Worm (Caenorhabditis elegans) whole organism, young adult: ENCODE measurements around the gene F18E3.12.

Experiments
- B0019.2 ChIP-seq: fragments of 200-800 bp; sonication (Bioruptor generic); conservative IDR thresholded peaks from 2 replicates; pipeline ENCODE4 v1.3.6; 2022; ENCODE audit warnings: missing genetic modification reagents, missing genetic modification characterization, missing compliant biosample characterization
- B0035.1 ChIP-seq: sonication (generic microtip); optimal IDR thresholded peaks from 2 replicates; lab custom pipeline; 2016; ENCODE audit warnings: missing genetic modification characterization, mild to moderate bottlenecking, missing compliant biosample characterization, missing genotype, missing genetic modification reagents
- B0261.1 ChIP-seq: sonication (generic microtip); optimal IDR thresholded peaks from 2 replicates; lab custom pipeline; 2016; ENCODE audit warnings: mild to moderate bottlenecking, missing genetic modification characterization, moderate library complexity, missing compliant biosample characterization
- B0336.3 ChIP-seq: fragments of 200-800 bp; sonication (Bioruptor generic); IDR thresholded peaks from 2 replicates; pipeline ENCODE4 v1.3.6; 2022; ENCODE audit warnings: missing genetic modification characterization, missing compliant biosample characterization
- F10E7.11 ChIP-seq: sonication (generic microtip); optimal IDR thresholded peaks from 2 replicates; lab custom pipeline; 2017; ENCODE audit warnings: mild to moderate bottlenecking, missing genetic modification characterization, moderate library complexity, missing compliant biosample characterization
- F33H1.4 ChIP-seq: fragments of 200-800 bp; sonication (Bioruptor generic); IDR thresholded peaks from 2 replicates; pipeline ENCODE4 v1.3.6; 2022; ENCODE audit warnings: missing genetic modification reagents, missing genetic modification characterization, missing compliant biosample characterization
- F55B11.4 ChIP-seq: sonication (generic microtip); optimal IDR thresholded peaks from 2 replicates; lab custom pipeline; 2016; ENCODE audit warnings: missing compliant biosample characterization, missing genetic modification characterization, borderline replicate concordance; ENCODE audit not compliant: insufficient read depth
- F57C9.4 ChIP-seq: sonication (generic microtip); optimal IDR thresholded peaks from 2 replicates; lab custom pipeline; 2017; ENCODE audit warnings: mild to moderate bottlenecking, missing genetic modification characterization, missing compliant biosample characterization
- K11D2.4 ChIP-seq: fragments of 200-800 bp; sonication (Bioruptor generic); IDR thresholded peaks from 2 replicates; pipeline ENCODE4 v1.3.6; 2022; ENCODE audit warnings: missing genetic modification reagents, missing genetic modification characterization, missing compliant biosample characterization
- T26A5.8 ChIP-seq: sonication (generic microtip); optimal IDR thresholded peaks from 2 replicates; lab custom pipeline; 2016; ENCODE audit warnings: missing genetic modification characterization, missing compliant biosample characterization
- Y53F4B.3 ChIP-seq: fragments of 200-800 bp; sonication (Bioruptor generic); IDR thresholded peaks from 2 replicates; pipeline ENCODE4 v1.3.6; 2022; ENCODE audit warnings: missing genetic modification reagents, missing genetic modification characterization, missing compliant biosample characterization
- Y79H2A.3 ChIP-seq: fragments of 200-800 bp; sonication (Bioruptor generic); conservative IDR thresholded peaks from 2 replicates; pipeline ENCODE4 v1.3.6; 2022; ENCODE audit warnings: missing genetic modification reagents, missing genetic modification characterization, missing compliant biosample characterization
- Y95B8A.8 ChIP-seq: fragments of 200-800 bp; sonication (Bioruptor generic); IDR thresholded peaks from 2 replicates; pipeline ENCODE4 v1.3.6; 2022; ENCODE audit warnings: missing genetic modification reagents, missing genetic modification characterization, missing compliant biosample characterization
- akir-1 ChIP-seq: fragments of 200-800 bp; sonication (Bioruptor generic); optimal IDR thresholded peaks from 2 replicates; lab custom pipeline; 2018; ENCODE audit warnings: mild to moderate bottlenecking, missing genetic modification characterization, moderate library complexity, missing compliant biosample characterization
- aptf-2 ChIP-seq: fragments of 200-800 bp; sonication (Bioruptor generic); conservative IDR thresholded peaks from 2 replicates; pipeline ENCODE4 v1.3.6; 2022; ENCODE audit warnings: missing genetic modification reagents, missing genetic modification characterization, missing compliant biosample characterization
- athp-1 ChIP-seq: sonication (generic microtip); optimal IDR thresholded peaks from 2 replicates; lab custom pipeline; 2017; ENCODE audit warnings: mild to moderate bottlenecking, missing genetic modification characterization, missing compliant biosample characterization
- attf-6 ChIP-seq: fragments of 200-800 bp; sonication (Bioruptor generic); IDR thresholded peaks from 2 replicates; pipeline ENCODE4 v1.3.6; 2022; ENCODE audit warnings: missing genetic modification reagents, missing genetic modification characterization, missing compliant biosample characterization
- bed-1 ChIP-seq: fragments of 200-800 bp; sonication (Bioruptor generic); IDR thresholded peaks from 2 replicates; pipeline ENCODE4 v1.3.6; 2022; ENCODE audit warnings: missing genetic modification reagents, missing genetic modification characterization, missing compliant biosample characterization
- ceh-100 ChIP-seq: fragments of 200-800 bp; sonication (Bioruptor generic); IDR thresholded peaks from 2 replicates; pipeline ENCODE4 v1.3.6; 2022; ENCODE audit warnings: missing genetic modification reagents, missing genetic modification characterization, missing compliant biosample characterization
- ceh-27 ChIP-seq: fragments of 200-800 bp; sonication (Bioruptor generic); optimal IDR thresholded peaks from 2 replicates; lab custom pipeline; 2018; ENCODE audit warnings: mild to moderate bottlenecking, missing genetic modification characterization, moderate library complexity, missing compliant biosample characterization
- ceh-40 ChIP-seq: fragments of 200-800 bp; sonication (Bioruptor generic); IDR thresholded peaks from 2 replicates; pipeline ENCODE4 v1.3.6; 2022; ENCODE audit warnings: missing genetic modification characterization, missing compliant biosample characterization
- chd-7 ChIP-seq: sonication (generic microtip); optimal IDR thresholded peaks from 2 replicates; lab custom pipeline; 2016; ENCODE audit warnings: mild to moderate bottlenecking, missing genetic modification characterization, moderate library complexity, missing compliant biosample characterization
- die-1 ChIP-seq: sonication (generic microtip); optimal IDR thresholded peaks from 2 replicates; lab custom pipeline; 2016; ENCODE audit warnings: missing genotype, mild to moderate bottlenecking, missing genetic modification characterization, missing compliant biosample characterization
- dpff-1 ChIP-seq: sonication (generic microtip); optimal IDR thresholded peaks from 2 replicates; lab custom pipeline; 2017; ENCODE audit warnings: mild to moderate bottlenecking, missing genetic modification characterization, missing compliant biosample characterization
- ekl-4 ChIP-seq: fragments of 200-800 bp; sonication (Bioruptor generic); IDR thresholded peaks from 2 replicates; pipeline ENCODE4 v1.3.6; 2022; ENCODE audit warnings: missing genetic modification reagents, missing genetic modification characterization, missing compliant biosample characterization
- fkh-3 ChIP-seq: sonication (generic microtip); optimal IDR thresholded peaks from 2 replicates; lab custom pipeline; 2016; ENCODE audit warnings: mild to moderate bottlenecking, missing genetic modification characterization, missing compliant biosample characterization
- gei-17 ChIP-seq: fragments of 200-800 bp; sonication (Bioruptor generic); optimal IDR thresholded peaks from 2 replicates; lab custom pipeline; 2018; ENCODE audit warnings: mild to moderate bottlenecking, missing genetic modification characterization, missing compliant biosample characterization
- hlh-12 ChIP-seq: sonication (generic microtip); optimal IDR thresholded peaks from 2 replicates; lab custom pipeline; 2016; ENCODE audit warnings: missing genetic modification characterization, missing compliant biosample characterization
- hlh-26 ChIP-seq: fragments of 200-800 bp; sonication (Bioruptor generic); conservative IDR thresholded peaks from 2 replicates; pipeline ENCODE4 v1.3.6; 2022; ENCODE audit warnings: missing genetic modification reagents, missing genetic modification characterization, missing compliant biosample characterization
- lin-26 ChIP-seq: fragments of 200-800 bp; sonication (Bioruptor generic); IDR thresholded peaks from 2 replicates; pipeline ENCODE4 v1.3.6; 2022; ENCODE audit warnings: missing genetic modification reagents, missing genetic modification characterization, missing compliant biosample characterization
- lin-54 ChIP-seq: fragments of 200-800 bp; sonication (Bioruptor generic); optimal IDR thresholded peaks from 2 replicates; lab custom pipeline; 2018; ENCODE audit warnings: mild to moderate bottlenecking, missing genetic modification characterization, missing compliant biosample characterization
- mes-4 ChIP-seq: sonication (generic microtip); optimal IDR thresholded peaks from 2 replicates; lab custom pipeline; 2016; ENCODE audit warnings: missing genotype, missing genetic modification characterization, missing compliant biosample characterization
- nhr-80 ChIP-seq: sonication (generic microtip); optimal IDR thresholded peaks from 2 replicates; lab custom pipeline; 2016; ENCODE audit warnings: missing genetic modification characterization, missing compliant biosample characterization
- nhr-90 ChIP-seq: sonication (generic microtip); optimal IDR thresholded peaks from 2 replicates; lab custom pipeline; 2016; ENCODE audit warnings: missing genotype, mild to moderate bottlenecking, missing genetic modification characterization, missing compliant biosample characterization
- rcor-1 ChIP-seq: fragments of 200-800 bp; sonication (Bioruptor generic); IDR thresholded peaks from 2 replicates; pipeline ENCODE4 v1.3.6; 2022; ENCODE audit warnings: missing genetic modification reagents, missing genetic modification characterization, missing compliant biosample characterization
- snpc-4 ChIP-seq, 5 experiments: fragments of 150-350 bp in 1 of 5; sonication (generic microtip) in 4 of 5; optimal IDR thresholded peaks; 2 replicates each; lab custom pipeline; 2014 to 2018; ENCODE audit warnings: missing genetic modification characterization in 5 of 5, missing biosample characterization in 3 of 5, antibody characterized with exemption in 2 of 5, mild to moderate bottlenecking in 2 of 5, missing compliant biosample characterization in 2 of 5, missing genotype in 2 of 5, moderate library complexity in 2 of 5, missing genetic modification reagents in 1 of 5
- somi-1 ChIP-seq: fragments of 200-800 bp; sonication (Bioruptor generic); optimal IDR thresholded peaks from 2 replicates; lab custom pipeline; 2018; ENCODE audit warnings: mild to moderate bottlenecking, missing genetic modification characterization, missing compliant biosample characterization
- sptf-2 ChIP-seq: fragments of 200-800 bp; sonication (Bioruptor generic); optimal IDR thresholded peaks from 2 replicates; lab custom pipeline; 2018; ENCODE audit warnings: mild to moderate bottlenecking, missing genetic modification characterization, missing compliant biosample characterization
- unc-130 ChIP-seq: sonication (generic microtip); optimal IDR thresholded peaks from 2 replicates; lab custom pipeline; 2016; ENCODE audit warnings: missing genetic modification reagents, missing genetic modification characterization, missing compliant biosample characterization
- unc-62 ChIP-seq: fragments of 150-350 bp; optimal IDR thresholded peaks from 2 replicates; lab custom pipeline; 2014; ENCODE audit warnings: missing biosample characterization, missing genetic modification reagents, missing genetic modification characterization
- xnd-1 ChIP-seq: sonication (generic microtip); optimal IDR thresholded peaks from 2 replicates; lab custom pipeline; 2016; ENCODE audit warnings: missing genotype, missing genetic modification reagents, missing genetic modification characterization, missing compliant biosample characterization
- zfh-2 ChIP-seq: fragments of 200-800 bp; sonication (Bioruptor generic); conservative IDR thresholded peaks from 2 replicates; pipeline ENCODE4 v1.3.6; 2022; ENCODE audit warnings: missing genetic modification reagents, missing genetic modification characterization, missing compliant biosample characterization
- ztf-25 ChIP-seq: fragments of 200-800 bp; sonication (Bioruptor generic); IDR thresholded peaks from 2 replicates; pipeline ENCODE4 v1.3.6; 2022; ENCODE audit warnings: missing genetic modification reagents, missing genetic modification characterization, missing compliant biosample characterization

F18E3.12 gene

ce11 chrV:7420162-7420561 is 5.4 kb downstream of the F18E3.12 start, which contains the start of gene srxa-4:
Gene srxa-4 (plus strand): TSS chrV:7420462.
- TF ChIP-seq B0035.1, result no peak
- no peak for TF ChIP-seq aptf-2 (GFP tag; lab: Robert Waterston, UW)
- no peak for TF ChIP-seq gei-17 (GFP tag; lab: Kevin White, UChicago)
- TF ChIP-seq ekl-4 (GFP tag; lab: Robert Waterston, UW), result no peak
- TF ChIP-seq ceh-40 (GFP tag; lab: Robert Waterston, UW), result no peak

ce11 chrV:7424336-7424735 is 9.6 kb downstream of the F18E3.12 start, which contains the start of gene F18E3.10:
Gene F18E3.10 (minus strand): TSS chrV:7424436.
- TF ChIP-seq Y95B8A.8 (GFP tag; lab: Robert Waterston, UW), result no peak
- no peak for TF ChIP-seq attf-6 (GFP tag; lab: Robert Waterston, UW)
- TF ChIP-seq lin-54, result no peak
- no peak for TF ChIP-seq fkh-3 (tag; lab: Kevin White, UChicago)
- no peak for TF ChIP-seq bed-1
- no peak for TF ChIP-seq die-1 (tag; lab: Kevin White, UChicago)
- no peak for TF ChIP-seq F33H1.4 (GFP tag; lab: Robert Waterston, UW)
- TF ChIP-seq F55B11.4 (tag; lab: Kevin White, UChicago), result no peak
- TF ChIP-seq snpc-4 (GFP tag; optimal IDR thresholded peaks at IDR 0.05; lab: Kevin White, UChicago), result no peak
- TF ChIP-seq snpc-4 (tag; optimal IDR thresholded peaks at IDR 0.05; lab: Kevin White, UChicago), result no peak

ce11 chrV:7426594-7426993 is 11.8 kb downstream of the F18E3.12 start, which contains the start of gene srw-68:
Gene srw-68 (minus strand): TSS chrV:7426694.
- TF ChIP-seq fkh-3 (tag; lab: Kevin White, UChicago) (no peak), xnd-1 (tag; lab: Kevin White, UChicago) (no peak), athp-1 (tag; lab: Kevin White, UChicago) (no peak), unc-130 (GFP tag; lab: Kevin White, UChicago) (no peak), ceh-100 (GFP tag; lab: Robert Waterston, UW) (no peak), Y79H2A.3 (GFP tag; lab: Robert Waterston, UW) (no peak), gei-17 (GFP tag; lab: Kevin White, UChicago) (no peak), F57C9.4 (no peak), T26A5.8 (no peak), dpff-1 (tag; lab: Kevin White, UChicago) (no peak), K11D2.4 (GFP tag; lab: Robert Waterston, UW) (no peak), ztf-25 (GFP tag; lab: Robert Waterston, UW) (no peak), hlh-12 (tag; lab: Kevin White, UChicago) (no peak), lin-54 (no peak), F10E7.11 (tag; lab: Kevin White, UChicago) (no peak), B0336.3 (no peak), akir-1 (GFP tag; lab: Kevin White, UChicago) (no peak)

- TF ChIP-seq zfh-2 (GFP tag; lab: Robert Waterston, UW) (no peak), chd-7 (tag; lab: Kevin White, UChicago) (no peak), Y53F4B.3 (GFP tag; lab: Robert Waterston, UW) (no peak), hlh-12 (tag; lab: Kevin White, UChicago) (no peak), unc-62 (GFP tag; lab: Kevin White, UChicago) (no peak), fkh-3 (tag; lab: Kevin White, UChicago) (no peak), lin-26 (GFP tag; lab: Robert Waterston, UW) (no peak), ceh-27 (GFP tag; lab: Kevin White, UChicago) (no peak), somi-1 (GFP tag; lab: Kevin White, UChicago) (no peak), sptf-2 (GFP tag; lab: Kevin White, UChicago) (no peak), nhr-90 (no peak), nhr-80 (tag; lab: Kevin White, UChicago) (no peak), ztf-25 (GFP tag; lab: Robert Waterston, UW) (no peak), B0261.1 (no peak), mes-4 (no peak), F57C9.4 (no peak), hlh-26 (no peak), rcor-1 (no peak), B0019.2 (GFP tag; lab: Robert Waterston, UW) (no peak)
- TF ChIP-seq, all 124 proteins: peak for 0
Observed at ce11 chrV:7428880-7429279, 14.1 kb downstream of the F18E3.12 start, which contains the start of gene srw-69. Gene srw-69 (minus strand): TSS chrV:7428980.
